Worm (Caenorhabditis elegans) whole organism, young adult: Measurements from ENCODE around the gene let-858.

Source experiments
- F22D6.2 ChIP-seq: sonication (generic microtip); optimal IDR thresholded peaks from 2 replicates; lab custom pipeline; 2016; ENCODE audit warnings: mild to moderate bottlenecking, missing genetic modification characterization, missing compliant biosample characterization
- F23B12.7 ChIP-seq: sonication (generic microtip); optimal IDR thresholded peaks from 2 replicates; lab custom pipeline; 2017; ENCODE audit warnings: missing genetic modification characterization, mild to moderate bottlenecking, missing compliant biosample characterization, antibody characterized with exemption, moderate library complexity; ENCODE audit not compliant: insufficient read depth
- F37B4.10 ChIP-seq: fragments of 200-800 bp; sonication (Bioruptor generic); IDR thresholded peaks from 2 replicates; pipeline ENCODE4 v1.3.6; 2022; ENCODE audit warnings: missing genetic modification characterization, missing compliant biosample characterization
- K11D2.4 ChIP-seq: fragments of 200-800 bp; sonication (Bioruptor generic); IDR thresholded peaks from 2 replicates; pipeline ENCODE4 v1.3.6; 2022; ENCODE audit warnings: missing genetic modification reagents, missing genetic modification characterization, missing compliant biosample characterization
- T26A5.8 ChIP-seq: sonication (generic microtip); optimal IDR thresholded peaks from 2 replicates; lab custom pipeline; 2016; ENCODE audit warnings: missing genetic modification characterization, missing compliant biosample characterization
- Y95B8A.8 ChIP-seq: fragments of 200-800 bp; sonication (Bioruptor generic); IDR thresholded peaks from 2 replicates; pipeline ENCODE4 v1.3.6; 2022; ENCODE audit warnings: missing genetic modification reagents, missing genetic modification characterization, missing compliant biosample characterization
- ZK185.1 ChIP-seq: sonication (generic microtip); optimal IDR thresholded peaks from 2 replicates; lab custom pipeline; 2016; ENCODE audit warnings: mild to moderate bottlenecking, missing genetic modification characterization, missing compliant biosample characterization; ENCODE audit not compliant: poor library complexity, severe bottlenecking
- cebp-1 ChIP-seq, 2 experiments: fragments of 200-800 bp in 1 of 2; sonication (Bioruptor generic) in 1 of 2; sonication (generic microtip) in 1 of 2; IDR thresholded peaks in 1 of 2; optimal IDR thresholded peaks in 1 of 2; 2 replicates each; pipeline versions ENCODE4 v1.3.6 to Lab custom; 2017 to 2022; ENCODE audit warnings: missing compliant biosample characterization in 2 of 2, missing genetic modification characterization in 2 of 2, mild to moderate bottlenecking in 1 of 2, missing genetic modification reagents in 1 of 2, moderate library complexity in 1 of 2
- dpff-1 ChIP-seq: sonication (generic microtip); optimal IDR thresholded peaks from 2 replicates; lab custom pipeline; 2017; ENCODE audit warnings: mild to moderate bottlenecking, missing genetic modification characterization, missing compliant biosample characterization
- egl-44 ChIP-seq: fragments of 200-800 bp; sonication (Bioruptor generic); IDR thresholded peaks from 2 replicates; pipeline ENCODE4 v1.3.6; 2022; ENCODE audit warnings: missing genetic modification reagents, missing genetic modification characterization, missing compliant biosample characterization
- him-1 ChIP-seq: sonication (generic microtip); optimal IDR thresholded peaks from 2 replicates; lab custom pipeline; 2016; ENCODE audit warnings: missing genotype, missing genetic modification reagents, missing genetic modification characterization, missing compliant biosample characterization
- hmg-1.2 ChIP-seq: fragments of 200-800 bp; sonication (Bioruptor generic); IDR thresholded peaks from 2 replicates; pipeline ENCODE4 v1.3.6; 2022; ENCODE audit warnings: missing genetic modification reagents, missing genetic modification characterization, missing compliant biosample characterization
- hmg-20 ChIP-seq: fragments of 200-800 bp; sonication (Bioruptor generic); IDR thresholded peaks from 2 replicates; pipeline ENCODE4 v1.3.6; 2022; ENCODE audit warnings: missing genetic modification reagents, missing genetic modification characterization, missing compliant biosample characterization
- lin-26 ChIP-seq: fragments of 200-800 bp; sonication (Bioruptor generic); IDR thresholded peaks from 2 replicates; pipeline ENCODE4 v1.3.6; 2022; ENCODE audit warnings: missing genetic modification reagents, missing genetic modification characterization, missing compliant biosample characterization
- lir-1 ChIP-seq: fragments of 200-800 bp; sonication (Bioruptor generic); conservative IDR thresholded peaks from 2 replicates; pipeline ENCODE4 v1.3.6; 2022; ENCODE audit warnings: missing genetic modification reagents, missing genetic modification characterization, missing compliant biosample characterization
- lsl-1 ChIP-seq: fragments of 200-800 bp; sonication (Bioruptor generic); optimal IDR thresholded peaks from 2 replicates; lab custom pipeline; 2018; ENCODE audit warnings: mild to moderate bottlenecking, missing genetic modification characterization, moderate library complexity, missing compliant biosample characterization
- lsy-27 ChIP-seq: sonication (generic microtip); optimal IDR thresholded peaks from 2 replicates; lab custom pipeline; 2017; ENCODE audit warnings: missing genetic modification characterization, mild to moderate bottlenecking, missing compliant biosample characterization, antibody characterized with exemption, missing genotype, borderline replicate concordance; ENCODE audit not compliant: insufficient read depth
- madf-10 ChIP-seq: sonication (generic microtip); optimal IDR thresholded peaks from 2 replicates; lab custom pipeline; 2016; ENCODE audit warnings: mild to moderate bottlenecking, missing genetic modification characterization, missing compliant biosample characterization
- madf-6 ChIP-seq: fragments of 200-800 bp; sonication (Bioruptor generic); IDR thresholded peaks from 2 replicates; pipeline ENCODE4 v1.3.6; 2022; ENCODE audit warnings: missing genetic modification reagents, missing genetic modification characterization, missing compliant biosample characterization
- madf-8 ChIP-seq: fragments of 200-800 bp; sonication (Bioruptor generic); conservative IDR thresholded peaks from 2 replicates; pipeline ENCODE4 v1.3.6; 2022; ENCODE audit warnings: missing genetic modification reagents, missing genetic modification characterization, missing compliant biosample characterization
- nfya-1 ChIP-seq: sonication (generic microtip); optimal IDR thresholded peaks from 2 replicates; lab custom pipeline; 2017; ENCODE audit warnings: antibody characterized with exemption, missing compliant biosample characterization, missing genetic modification characterization, borderline replicate concordance; ENCODE audit not compliant: insufficient read depth
- nhr-120 ChIP-seq: fragments of 200-800 bp; sonication (Bioruptor generic); IDR thresholded peaks from 2 replicates; pipeline ENCODE4 v1.3.6; 2022; ENCODE audit warnings: missing genetic modification characterization, missing compliant biosample characterization
- nhr-179 ChIP-seq: sonication (generic microtip); optimal IDR thresholded peaks from 2 replicates; lab custom pipeline; 2016; ENCODE audit warnings: mild to moderate bottlenecking, missing genetic modification characterization, missing compliant biosample characterization
- nhr-27 ChIP-seq: fragments of 200-800 bp; sonication (Bioruptor generic); optimal IDR thresholded peaks from 2 replicates; lab custom pipeline; 2018; ENCODE audit warnings: mild to moderate bottlenecking, missing genetic modification characterization, moderate library complexity, missing compliant biosample characterization
- sea-2 ChIP-seq: fragments of 200-800 bp; sonication (Bioruptor generic); IDR thresholded peaks from 2 replicates; pipeline ENCODE4 v1.3.6; 2022; ENCODE audit warnings: missing genetic modification characterization, missing compliant biosample characterization
- snpc-1.1 ChIP-seq: sonication (generic microtip); optimal IDR thresholded peaks from 2 replicates; lab custom pipeline; 2017; ENCODE audit warnings: missing genetic modification characterization, mild to moderate bottlenecking, missing compliant biosample characterization, antibody characterized with exemption, moderate library complexity, missing genotype, missing genetic modification reagents; ENCODE audit not compliant: insufficient read depth
- sptf-2 ChIP-seq: fragments of 200-800 bp; sonication (Bioruptor generic); optimal IDR thresholded peaks from 2 replicates; lab custom pipeline; 2018; ENCODE audit warnings: mild to moderate bottlenecking, missing genetic modification characterization, missing compliant biosample characterization
- tlf-1 ChIP-seq: fragments of 200-800 bp; sonication (Bioruptor generic); optimal IDR thresholded peaks from 2 replicates; lab custom pipeline; 2018; ENCODE audit warnings: mild to moderate bottlenecking, missing genetic modification characterization, missing compliant biosample characterization
- xnd-1 ChIP-seq: sonication (generic microtip); optimal IDR thresholded peaks from 2 replicates; lab custom pipeline; 2016; ENCODE audit warnings: missing genotype, missing genetic modification reagents, missing genetic modification characterization, missing compliant biosample characterization
- zfh-2 ChIP-seq: fragments of 200-800 bp; sonication (Bioruptor generic); conservative IDR thresholded peaks from 2 replicates; pipeline ENCODE4 v1.3.6; 2022; ENCODE audit warnings: missing genetic modification reagents, missing genetic modification characterization, missing compliant biosample characterization
- zim-3 ChIP-seq: sonication (generic microtip); optimal IDR thresholded peaks from 2 replicates; lab custom pipeline; 2017; ENCODE audit warnings: mild to moderate bottlenecking, missing genetic modification characterization, moderate library complexity, missing compliant biosample characterization
- ztf-6 ChIP-seq: fragments of 200-800 bp; sonication (Bioruptor generic); IDR thresholded peaks from 2 replicates; pipeline ENCODE4 v1.3.6; 2022; ENCODE audit warnings: missing genetic modification reagents, missing genetic modification characterization, missing compliant biosample characterization

let-858 gene

DNA sequence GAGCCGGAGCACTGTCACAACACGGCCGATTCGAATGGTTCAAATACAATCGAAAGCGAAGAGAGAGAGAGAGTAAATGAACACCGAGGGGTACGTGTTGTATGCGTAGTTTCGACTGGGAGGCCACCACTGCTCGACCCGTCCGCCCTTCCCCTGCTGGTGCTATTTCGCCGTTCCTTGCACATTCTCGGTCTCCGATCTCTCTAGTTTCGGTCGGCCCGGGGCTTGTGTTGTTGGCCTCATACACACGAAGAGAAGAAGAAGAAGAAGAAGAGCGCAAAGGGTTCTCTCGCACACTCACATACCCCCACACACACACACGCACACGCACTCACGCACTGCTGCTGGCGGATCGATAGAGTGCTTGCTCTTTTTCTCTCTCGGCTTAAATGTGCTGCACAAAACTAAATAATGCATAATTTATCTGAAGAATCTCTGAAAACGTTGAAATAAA lies 20.7 kb downstream of the let-858 start (continued):
- TF ChIP-seq F37B4.10 (GFP tag; lab: Robert Waterston, UW) (no peak), madf-10 (tag; lab: Kevin White, UChicago) (peak; percentile 26), ztf-6 (no peak), nfya-1 (no peak), snpc-1.1 (tag; lab: Kevin White, UChicago) (no peak), nhr-120 (GFP tag; lab: Robert Waterston, UW) (no peak), cebp-1 (GFP tag; IDR thresholded peaks at IDR 0.05; lab: Robert Waterston, UW) (no peak), cebp-1 (tag; optimal IDR thresholded peaks at IDR 0.05; lab: Kevin White, UChicago) (peak; percentile 80)

ce11 chrII:11043546-11044192 lies 21.5 kb downstream of the let-858 start:
- TF ChIP-seq Y95B8A.8 (GFP tag; lab: Robert Waterston, UW): no peak
- TF ChIP-seq madf-6: peak; percentile 60; the same call in 1 of the 2 replicates
- no peak for TF ChIP-seq F22D6.2 (tag; lab: Kevin White, UChicago)
- peak; percentile 63 for TF ChIP-seq lsl-1 (GFP tag; lab: Kevin White, UChicago)
- peak; percentile 18 for TF ChIP-seq xnd-1 (tag; lab: Kevin White, UChicago)
- peak; percentile 63 for TF ChIP-seq madf-8 (GFP tag; lab: Robert Waterston, UW)
- TF ChIP-seq sea-2 (GFP tag; lab: Robert Waterston, UW): no peak

- peak; percentile 64 for TF ChIP-seq zfh-2 (GFP tag; lab: Robert Waterston, UW)
- TF ChIP-seq lir-1: no peak
Observed at ce11 chrII:11044193-11044568, 22.0 kb downstream of the let-858 start.

ce11 chrII:11045872-11046271 lies 23.7 kb downstream of the let-858 start, which contains the start of gene col-83:
col-83 (minus strand) TSS chrII:11045972.
- no peak for TF ChIP-seq hmg-1.2 (GFP tag; lab: Robert Waterston, UW)
- TF ChIP-seq lsy-27 (tag; lab: Kevin White, UChicago): no peak
- TF ChIP-seq F22D6.2 (tag; lab: Kevin White, UChicago): no peak
- TF ChIP-seq him-1 (tag; lab: Kevin White, UChicago): no peak
- no peak for TF ChIP-seq dpff-1 (tag; lab: Kevin White, UChicago)
- no peak for TF ChIP-seq hmg-20 (GFP tag; lab: Robert Waterston, UW)
- no peak for TF ChIP-seq egl-44 (GFP tag; lab: Robert Waterston, UW)
- TF ChIP-seq cebp-1 (GFP tag; IDR thresholded peaks at IDR 0.05; lab: Robert Waterston, UW): no peak
- TF ChIP-seq cebp-1 (tag; optimal IDR thresholded peaks at IDR 0.05; lab: Kevin White, UChicago): no peak
- no peak for TF ChIP-seq tlf-1 (GFP tag; lab: Kevin White, UChicago)
- TF ChIP-seq nhr-27: no peak
- TF ChIP-seq T26A5.8 (tag; lab: Kevin White, UChicago): no peak
- TF ChIP-seq nhr-179 (tag; lab: Kevin White, UChicago): no peak
- TF ChIP-seq zfh-2 (GFP tag; lab: Robert Waterston, UW): no peak
- TF ChIP-seq zim-3: no peak
- TF ChIP-seq F23B12.7 (tag; lab: Kevin White, UChicago): no peak
- TF ChIP-seq lin-26: no peak
- no peak for TF ChIP-seq K11D2.4 (GFP tag; lab: Robert Waterston, UW)
- no peak for TF ChIP-seq ZK185.1 (tag; lab: Kevin White, UChicago)
- TF ChIP-seq sptf-2 (GFP tag; lab: Kevin White, UChicago): no peak
